Worm (Caenorhabditis elegans): ENCODE measurements around the gene lron-10.

DNA sequence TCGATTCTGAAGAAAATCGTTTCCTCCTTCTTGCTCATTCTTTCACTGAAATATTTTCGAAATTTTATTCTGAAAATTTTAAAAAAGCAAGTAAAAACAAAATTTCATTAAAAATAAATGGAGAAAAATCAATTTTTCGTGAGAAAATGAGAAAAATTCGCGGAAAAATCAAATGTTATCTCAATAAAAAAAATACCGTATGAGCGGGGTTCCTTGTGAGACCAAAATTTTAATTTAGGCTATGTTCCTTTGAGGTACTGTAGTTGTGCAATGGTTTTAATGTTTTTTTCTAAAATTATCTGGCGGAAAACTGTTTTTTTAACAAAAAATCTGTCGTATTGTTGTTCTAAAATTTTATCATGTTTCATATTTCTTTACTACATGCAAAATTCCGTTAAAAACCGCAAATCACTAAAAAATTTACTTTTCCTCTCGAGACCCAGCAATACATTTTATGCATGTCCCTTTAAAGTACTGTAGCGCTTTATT is 21.0 kb downstream of the lron-10 start, which contains the start of gene epg-6:
- TF ChIP-seq dao-5 (tag; optimal IDR thresholded peaks at IDR 0.05) (no peak), him-1 (tag; optimal IDR thresholded peaks at IDR 0.05) (no peak)

All from whole organism, L4/young adult.